Fruit fly (Drosophila melanogaster) whole organism, embryonic: ENCODE results near the gene CG45045.

Source experiments
- B-H1 ChIP-seq: fragments of 200-800 bp; sonication (Bioruptor generic); IDR thresholded peaks from 3 replicates; pipeline ENCODE4 v1.3.6; 2022; ENCODE audit warnings: missing biosample characterization, missing genetic modification characterization
- Bteb2 ChIP-seq: fragments of 200-800 bp; sonication (Bioruptor generic); optimal IDR thresholded peaks from 2 replicates; lab custom pipeline; 2016; ENCODE audit warnings: missing biosample characterization, missing genetic modification characterization
- C15 ChIP-seq: fragments of 200-800 bp; sonication (Bioruptor generic); IDR thresholded peaks from 3 replicates; pipeline ENCODE4 v1.3.6; 2022; ENCODE audit warnings: missing biosample characterization, missing genetic modification characterization
- CG1024 ChIP-seq: fragments of 200-800 bp; sonication (Bioruptor generic); IDR thresholded peaks from 2 replicates; pipeline ENCODE4 v1.3.6; 2022; ENCODE audit warnings: missing biosample characterization, missing genetic modification characterization
- CG10565 ChIP-seq: fragments of 200-800 bp; sonication (Bioruptor generic); optimal IDR thresholded peaks from 3 replicates; lab custom pipeline; 2016; ENCODE audit warnings: missing biosample characterization, mild to moderate bottlenecking, missing genetic modification characterization
- CG10959 ChIP-seq: fragments of 200-800 bp; sonication (Bioruptor generic); IDR thresholded peaks from 2 replicates; pipeline ENCODE4 v1.3.6; 2022; ENCODE audit warnings: missing biosample characterization, missing genetic modification characterization
- CG12104 ChIP-seq: fragments of 200-800 bp; sonication (Bioruptor generic); optimal IDR thresholded peaks from 3 replicates; lab custom pipeline; 2016; ENCODE audit warnings: missing biosample characterization, missing genetic modification characterization
- CG12391 ChIP-seq: fragments of 200-800 bp; sonication (Bioruptor generic); optimal IDR thresholded peaks from 3 replicates; lab custom pipeline; 2018; ENCODE audit warnings: missing biosample characterization, mild to moderate bottlenecking, missing genetic modification characterization, moderate library complexity
- CG15269 ChIP-seq: fragments of 200-800 bp; sonication (Bioruptor generic); optimal IDR thresholded peaks from 2 replicates; lab custom pipeline; 2018; ENCODE audit warnings: missing biosample characterization, mild to moderate bottlenecking, missing genetic modification characterization, moderate library complexity
- CG17829 ChIP-seq: fragments of 200-800 bp; optimal IDR thresholded peaks from 2 replicates; lab custom pipeline; 2019; ENCODE audit warnings: missing biosample characterization, mild to moderate bottlenecking, missing genetic modification characterization, moderate library complexity
- CG1792 ChIP-seq: fragments of 200-800 bp; sonication (Bioruptor generic); optimal IDR thresholded peaks from 2 replicates; lab custom pipeline; 2016; ENCODE audit warnings: missing biosample characterization, missing genetic modification characterization
- CG2199 ChIP-seq: fragments of 200-800 bp; sonication (Bioruptor generic); IDR thresholded peaks from 3 replicates; pipeline ENCODE4 v1.3.6; 2022; ENCODE audit warnings: missing biosample characterization, missing genetic modification characterization
- CG34376 ChIP-seq: fragments of 200-800 bp; sonication (Bioruptor generic); optimal IDR thresholded peaks from 2 replicates; lab custom pipeline; 2018; ENCODE audit warnings: missing biosample characterization, mild to moderate bottlenecking, missing genetic modification characterization
- CG5953 ChIP-seq: fragments of 200-800 bp; sonication (Bioruptor generic); IDR thresholded peaks from 2 replicates; pipeline ENCODE4 v1.3.6; 2022; ENCODE audit warnings: missing biosample characterization, missing genetic modification characterization
- CG6654 ChIP-seq: fragments of 200-800 bp; sonication (Bioruptor generic); optimal IDR thresholded peaks from 2 replicates; lab custom pipeline; 2017; ENCODE audit warnings: missing biosample characterization, mild to moderate bottlenecking, missing genetic modification characterization
- CG6689 ChIP-seq: fragments of 200-800 bp; sonication (Bioruptor generic); IDR thresholded peaks from 2 replicates; pipeline ENCODE4 v1.3.6; 2022; ENCODE audit warnings: missing biosample characterization, missing genetic modification characterization
- CG7987 ChIP-seq: fragments of 200-800 bp; sonication (Bioruptor generic); optimal IDR thresholded peaks from 2 replicates; lab custom pipeline; 2018; ENCODE audit warnings: missing biosample characterization, mild to moderate bottlenecking, missing genetic modification characterization, moderate library complexity
- CG9817 ChIP-seq: fragments of 200-800 bp; sonication (Bioruptor generic); optimal IDR thresholded peaks from 2 replicates; lab custom pipeline; 2018; ENCODE audit warnings: missing biosample characterization, mild to moderate bottlenecking, missing genetic modification characterization, moderate library complexity
- CG9876 ChIP-seq: fragments of 200-800 bp; sonication (Bioruptor generic); optimal IDR thresholded peaks from 2 replicates; lab custom pipeline; 2016; ENCODE audit warnings: missing biosample characterization, missing genetic modification characterization
- Dip3 ChIP-seq: fragments of 200-800 bp; sonication (Bioruptor generic); optimal IDR thresholded peaks from 3 replicates; lab custom pipeline; 2016; ENCODE audit warnings: missing biosample characterization, missing genetic modification characterization
- Dref ChIP-seq: fragments of 200-800 bp; sonication (Bioruptor generic); IDR thresholded peaks from 2 replicates; pipeline ENCODE4 v1.3.6; 2022; ENCODE audit warnings: missing biosample characterization, missing genetic modification characterization
- Eip74EF ChIP-seq, 2 experiments: fragments of 200-800 bp in 1 of 2; fragments of >200 bp in 1 of 2; sonication (Bioruptor generic) in 1 of 2; optimal IDR thresholded peaks; 2 replicates each; lab custom pipeline; 2017 to 2019; ENCODE audit warnings: missing biosample characterization in 2 of 2, missing genetic modification characterization in 2 of 2, mild to moderate bottlenecking in 1 of 2, moderate library complexity in 1 of 2
- HLH54F ChIP-seq: fragments of 200-800 bp; sonication (Bioruptor generic); optimal IDR thresholded peaks from 3 replicates; lab custom pipeline; 2016; ENCODE audit warnings: missing biosample characterization, missing genetic modification characterization
- Hey ChIP-seq: fragments of 200-800 bp; sonication (Bioruptor generic); optimal IDR thresholded peaks from 3 replicates; lab custom pipeline; 2018; ENCODE audit warnings: missing biosample characterization, mild to moderate bottlenecking, missing genetic modification characterization
- Mad ChIP-seq: fragments of 200-800 bp; sonication (Bioruptor generic); optimal IDR thresholded peaks from 2 replicates; lab custom pipeline; 2016; ENCODE audit warnings: missing biosample characterization, missing genetic modification characterization
- Myb ChIP-seq: fragments of 200-800 bp; sonication (Bioruptor generic); optimal IDR thresholded peaks from 2 replicates; lab custom pipeline; 2016; ENCODE audit warnings: missing biosample characterization, missing genetic modification characterization
- NC2β ChIP-seq: fragments of 200-800 bp; sonication (Bioruptor generic); optimal IDR thresholded peaks from 2 replicates; lab custom pipeline; 2016; ENCODE audit warnings: missing biosample characterization, missing genetic modification characterization
- Rfx ChIP-seq: fragments of 200-800 bp; sonication (Bioruptor generic); IDR thresholded peaks from 2 replicates; pipeline ENCODE4 v1.3.6; 2022; ENCODE audit warnings: missing biosample characterization, missing genetic modification characterization
- Stat92E ChIP-seq, 3 experiments: fragments of >200 bp in 2 of 3; fragments of 200-800 bp in 1 of 3; sonication (Bioruptor generic) in 1 of 3; optimal IDR thresholded peaks; 2 replicates each; lab custom pipeline; 2017 to 2019; ENCODE audit warnings: missing biosample characterization in 3 of 3, missing genetic modification characterization in 3 of 3, mild to moderate bottlenecking in 1 of 3, moderate library complexity in 1 of 3
- al ChIP-seq: fragments of 200-800 bp; sonication (Bioruptor generic); IDR thresholded peaks from 2 replicates; pipeline ENCODE4 v1.3.6; 2022; ENCODE audit warnings: missing biosample characterization, missing genetic modification characterization
- cas ChIP-seq: fragments of 200-800 bp; sonication (Bioruptor generic); IDR thresholded peaks from 2 replicates; pipeline ENCODE4 v1.3.6; 2022; ENCODE audit warnings: missing biosample characterization, missing genetic modification characterization
- corto ChIP-seq: fragments of 200-800 bp; sonication (Bioruptor generic); optimal IDR thresholded peaks from 2 replicates; lab custom pipeline; 2016; ENCODE audit warnings: missing biosample characterization, mild to moderate bottlenecking, missing genetic modification characterization, moderate library complexity
- fd3F ChIP-seq: fragments of 200-800 bp; sonication (Bioruptor generic); optimal IDR thresholded peaks from 2 replicates; lab custom pipeline; 2018; ENCODE audit warnings: missing biosample characterization, mild to moderate bottlenecking, missing genetic modification characterization, moderate library complexity
- gsb-n ChIP-seq: fragments of 200-800 bp; sonication (Bioruptor generic); optimal IDR thresholded peaks from 3 replicates; lab custom pipeline; 2018; ENCODE audit warnings: missing biosample characterization, mild to moderate bottlenecking, missing genetic modification characterization
- hb ChIP-seq: fragments of 200-800 bp; sonication (Bioruptor generic); IDR thresholded peaks from 3 replicates; pipeline ENCODE4 v1.3.6; 2022; ENCODE audit warnings: missing biosample characterization, missing genetic modification characterization; ENCODE audit not compliant: partially characterized antibody
- hbn ChIP-seq: fragments of 200-800 bp; sonication (Bioruptor generic); IDR thresholded peaks from 2 replicates; pipeline ENCODE4 v1.3.6; 2022; ENCODE audit warnings: missing biosample characterization, missing genetic modification characterization; ENCODE audit not compliant: partially characterized antibody
- ind ChIP-seq: fragments of 200-800 bp; sonication (Bioruptor generic); optimal IDR thresholded peaks from 3 replicates; lab custom pipeline; 2016; ENCODE audit warnings: missing biosample characterization, missing genetic modification characterization
- insv ChIP-seq, 2 experiments: fragments of 200-800 bp; sonication (Bioruptor generic); optimal IDR thresholded peaks; 3 replicates each; lab custom pipeline; 2016 to 2018; ENCODE audit warnings: missing biosample characterization in 2 of 2, missing genetic modification characterization in 2 of 2
- mam ChIP-seq: fragments of 200-800 bp; sonication (Bioruptor generic); optimal IDR thresholded peaks from 3 replicates; lab custom pipeline; 2016; ENCODE audit warnings: missing biosample characterization, missing genetic modification characterization
- mld ChIP-seq: fragments of 200-800 bp; sonication (Bioruptor generic); IDR thresholded peaks from 3 replicates; pipeline ENCODE4 v1.3.6; 2022; ENCODE audit warnings: missing biosample characterization, missing genetic modification characterization; ENCODE audit not compliant: partially characterized antibody
- nerfin-2 ChIP-seq: fragments of 200-800 bp; sonication (Bioruptor generic); IDR thresholded peaks from 2 replicates; pipeline ENCODE4 v1.3.6; 2022; ENCODE audit warnings: missing biosample characterization, missing genetic modification characterization; ENCODE audit not compliant: partially characterized antibody
- org-1 ChIP-seq: fragments of 200-800 bp; sonication (Bioruptor generic); optimal IDR thresholded peaks from 2 replicates; lab custom pipeline; 2017; ENCODE audit warnings: missing biosample characterization, missing genetic modification characterization
- scrt ChIP-seq: fragments of 200-800 bp; sonication (Bioruptor generic); optimal IDR thresholded peaks from 2 replicates; lab custom pipeline; 2018; ENCODE audit warnings: missing biosample characterization, mild to moderate bottlenecking, missing genetic modification characterization, moderate library complexity
- sens ChIP-seq: fragments of 200-800 bp; sonication (Bioruptor generic); peaks from one replicate; lab custom pipeline; 2016; ENCODE audit warnings: missing biosample characterization, missing genetic modification characterization
- slou ChIP-seq: fragments of 200-800 bp; sonication (Bioruptor generic); optimal IDR thresholded peaks from 3 replicates; lab custom pipeline; 2016; ENCODE audit warnings: missing biosample characterization, missing genetic modification characterization
- sna ChIP-seq: fragments of 200-800 bp; sonication (Bioruptor generic); IDR thresholded peaks from 2 replicates; pipeline ENCODE4 v1.3.6; 2022; ENCODE audit warnings: missing biosample characterization, missing genetic modification characterization; ENCODE audit not compliant: partially characterized antibody
- tna ChIP-seq: fragments of 200-800 bp; sonication (Bioruptor generic); IDR thresholded peaks from 2 replicates; pipeline ENCODE4 v1.3.6; 2022; ENCODE audit warnings: missing biosample characterization, missing genetic modification characterization; ENCODE audit not compliant: partially characterized antibody
- ttk ChIP-seq: fragments of 200-800 bp; sonication (Bioruptor generic); IDR thresholded peaks from 2 replicates; pipeline ENCODE4 v2.1.2; 2022; ENCODE audit warnings: missing biosample characterization, missing genetic modification characterization
- unc-4 ChIP-seq: fragments of 200-800 bp; sonication (Bioruptor generic); IDR thresholded peaks from 2 replicates; pipeline ENCODE4 v1.3.6; 2022; ENCODE audit warnings: missing biosample characterization, missing genetic modification characterization; ENCODE audit not compliant: partially characterized antibody
- usp ChIP-seq: fragments of >200 bp; optimal IDR thresholded peaks from 2 replicates; lab custom pipeline; 2017; ENCODE audit warnings: missing biosample characterization, missing genetic modification characterization
- wdn ChIP-seq: fragments of 200-800 bp; sonication (Bioruptor generic); IDR thresholded peaks from 2 replicates; pipeline ENCODE4 v1.3.6; 2022; ENCODE audit warnings: missing biosample characterization, missing genetic modification characterization
- zfh2 ChIP-seq: fragments of 200-800 bp; sonication (Bioruptor generic); optimal IDR thresholded peaks from 2 replicates; lab custom pipeline; 2016; ENCODE audit warnings: missing biosample characterization, missing genetic modification characterization

CG45045 gene

dm6 chr3R:17617976-17618308 lies 49.4 kb upstream of the CG45045 start (continued):
- no peak for TF ChIP-seq scrt
- no peak for TF ChIP-seq CG12391
- TF ChIP-seq CG7987 (GFP tag; lab: Kevin White, UChicago) = no peak
- TF ChIP-seq tna = peak; percentile 90
- TF ChIP-seq sens = peak; percentile 57
- TF ChIP-seq CG6689 (GFP tag; lab: Robert Waterston, UW) = no peak
- no peak for TF ChIP-seq fd3F (GFP tag; lab: Kevin White, UChicago)
- peak; percentile 47; the same call in 1 of the 2 replicates for TF ChIP-seq hbn (GFP tag; lab: Robert Waterston, UW)
- TF ChIP-seq usp = no peak
- peak; percentile 82 for TF ChIP-seq nerfin-2
- TF ChIP-seq al (GFP tag; lab: Robert Waterston, UW) = no peak
- no peak for TF ChIP-seq gsb-n (tag; lab: Kevin White, UChicago)
- TF ChIP-seq CG15269 (tag; lab: Kevin White, UChicago) = no peak
- no peak for TF ChIP-seq CG10959 (GFP tag; lab: Robert Waterston, UW)
- TF ChIP-seq ttk (GFP tag; lab: Robert Waterston, UW) = no peak
- no peak for TF ChIP-seq org-1
- TF ChIP-seq CG1792 (GFP tag; lab: Kevin White, UChicago) = no peak
- no peak for TF ChIP-seq CG6654 (GFP tag; lab: Kevin White, UChicago)
- TF ChIP-seq C15 = no peak
- TF ChIP-seq CG9817 (tag; lab: Kevin White, UChicago) = no peak
- TF ChIP-seq Stat92E (GFP tag; optimal IDR thresholded peaks at IDR 0.05; lab: Kevin White, UChicago) = no peak
- TF ChIP-seq NC2β (GFP tag; lab: Kevin White, UChicago) = no peak
- TF ChIP-seq Eip74EF (GFP tag; optimal IDR thresholded peaks at IDR 0.05; lab: Kevin White, UChicago) = peak in 1 of 2 experiments; percentile 38
- no peak for TF ChIP-seq B-H1
- no peak for TF ChIP-seq wdn (GFP tag; lab: Robert Waterston, UW)
- no peak for TF ChIP-seq Dref (GFP tag; lab: Robert Waterston, UW)
- no peak for TF ChIP-seq corto (GFP tag; lab: Kevin White, UChicago)
- peak; percentile 14 for TF ChIP-seq CG34376 (GFP tag; lab: Kevin White, UChicago)
- TF ChIP-seq CG12104 = no peak
- no peak; the same call in 2 of the 3 replicates for TF ChIP-seq CG2199 (GFP tag; lab: Robert Waterston, UW)
- TF ChIP-seq Dip3 = no peak
- no peak for TF ChIP-seq Bteb2 (GFP tag; lab: Kevin White, UChicago)
- TF ChIP-seq CG17829 (tag; lab: Kevin White, UChicago) = no peak
- no peak for TF ChIP-seq Hey (tag; lab: Kevin White, UChicago)
- peak; percentile 82; the same call in 2 of the 3 replicates for TF ChIP-seq hb (GFP tag; lab: Robert Waterston, UW)
- TF ChIP-seq Rfx (GFP tag; lab: Robert Waterston, UW) = no peak
- TF ChIP-seq ind (GFP tag; lab: Kevin White, UChicago) = no peak
- no peak for TF ChIP-seq slou
- TF ChIP-seq CG10565 (GFP tag; lab: Kevin White, UChicago) = no peak
- no peak for TF ChIP-seq CG9876 (GFP tag; lab: Kevin White, UChicago)
- TF ChIP-seq insv (GFP tag; optimal IDR thresholded peaks at IDR 0.05; lab: Kevin White, UChicago) = no peak
- peak; percentile 26; the same call in 1 of the 2 replicates for TF ChIP-seq unc-4 (GFP tag; lab: Robert Waterston, UW)
- no peak for TF ChIP-seq mam (GFP tag; lab: Kevin White, UChicago)
- TF ChIP-seq CG5953 (GFP tag; lab: Robert Waterston, UW) = no peak
- TF ChIP-seq CG1024 (GFP tag; lab: Robert Waterston, UW) = no peak
- TF ChIP-seq sna = peak; percentile 78; the same call in 1 of the 2 replicates
- TF ChIP-seq mld (GFP tag; lab: Robert Waterston, UW) = peak; percentile 92
- TF ChIP-seq Mad (GFP tag; lab: Kevin White, UChicago) = no peak
- TF ChIP-seq HLH54F (GFP tag; lab: Kevin White, UChicago) = no peak
- no peak for TF ChIP-seq zfh2 (GFP tag; lab: Kevin White, UChicago)
- TF ChIP-seq Myb (GFP tag; lab: Kevin White, UChicago) = no peak
- TF ChIP-seq cas (GFP tag; lab: Robert Waterston, UW) = no peak
